Worm (Caenorhabditis elegans) whole organism, mixed stage, embryonic: ENCODE measurements around the gene acl-9.

Experiments
- M03D4.4 ChIP-seq: sonication (generic microtip); optimal IDR thresholded peaks from 2 replicates; lab custom pipeline; 2017; ENCODE audit warnings: mild to moderate bottlenecking, missing genetic modification characterization, missing compliant biosample characterization
- elt-1 ChIP-seq: sonication (generic microtip); optimal IDR thresholded peaks from 2 replicates; lab custom pipeline; 2017; ENCODE audit warnings: missing genetic modification characterization, mild to moderate bottlenecking, missing compliant biosample characterization, antibody characterized with exemption, moderate library complexity, borderline replicate concordance; ENCODE audit not compliant: insufficient read depth
- lin-13 ChIP-seq: fragments of 150-350 bp; optimal IDR thresholded peaks from 2 replicates; lab custom pipeline; 2014; ENCODE audit warnings: missing biosample characterization, missing genetic modification characterization
- mep-1 ChIP-seq: fragments of 150-350 bp; optimal IDR thresholded peaks from 2 replicates; lab custom pipeline; 2017; ENCODE audit warnings: missing biosample characterization, missing genetic modification reagents, missing genetic modification characterization, inconsistent platforms
- nhr-12 ChIP-seq: fragments of 150-350 bp; optimal IDR thresholded peaks from 2 replicates; lab custom pipeline; 2014; ENCODE audit warnings: missing biosample characterization, missing genetic modification characterization
- nhr-237 ChIP-seq: fragments of 150-350 bp; optimal IDR thresholded peaks from 2 replicates; lab custom pipeline; 2014; ENCODE audit warnings: missing biosample characterization, missing genetic modification characterization
- nhr-28 ChIP-seq: fragments of 150-350 bp; optimal IDR thresholded peaks from 2 replicates; lab custom pipeline; 2014; ENCODE audit warnings: missing biosample characterization, missing genetic modification characterization
- nhr-76 ChIP-seq: sonication (generic microtip); optimal IDR thresholded peaks from 2 replicates; lab custom pipeline; 2017; ENCODE audit warnings: missing biosample characterization, missing genetic modification characterization
- snpc-4 ChIP-seq: fragments of 150-350 bp; optimal IDR thresholded peaks from 2 replicates; lab custom pipeline; 2014; ENCODE audit warnings: missing biosample characterization, missing genetic modification characterization
- unc-62 ChIP-seq: fragments of 150-350 bp; optimal IDR thresholded peaks from 2 replicates; lab custom pipeline; 2014; ENCODE audit warnings: missing biosample characterization, missing genetic modification reagents, missing genetic modification characterization

ce11 chrV:6450129-6451011, 2.7 kb upstream of the acl-9 start, which contains the start of gene acl-8:
- TF ChIP-seq elt-1 (tag; lab: Kevin White, UChicago), result no peak
- no peak for TF ChIP-seq snpc-4 (tag; lab: Kevin White, UChicago)
- no peak for TF ChIP-seq mep-1 (tag; lab: Kevin White, UChicago)
- no peak for TF ChIP-seq lin-13 (tag; lab: Kevin White, UChicago)
- no peak for TF ChIP-seq nhr-76 (tag; lab: Kevin White, UChicago)
- TF ChIP-seq nhr-28 (tag; lab: Kevin White, UChicago), result no peak
- no peak for TF ChIP-seq unc-62
- no peak for TF ChIP-seq nhr-237 (tag; lab: Kevin White, UChicago)
- TF ChIP-seq M03D4.4 (tag; lab: Kevin White, UChicago), result no peak
- TF ChIP-seq nhr-12 (tag; lab: Kevin White, UChicago), result no peak
